Fruit fly (Drosophila melanogaster) whole organism, wandering third instar larva: Measurements from ENCODE around the gene CG6497.

ENCODE experiments used
- CG32264 ChIP-seq: fragments of 200-800 bp; sonication (Bioruptor generic); optimal IDR thresholded peaks from 2 replicates; lab custom pipeline; 2016; ENCODE audit warnings: missing biosample characterization, missing genetic modification characterization
- CG9705 ChIP-seq: fragments of 200-800 bp; sonication (Bioruptor generic); optimal IDR thresholded peaks from 2 replicates; lab custom pipeline; 2018; ENCODE audit warnings: missing biosample characterization, mild to moderate bottlenecking, missing genetic modification characterization
- CrebA ChIP-seq: fragments of 200-800 bp; sonication (Bioruptor generic); optimal IDR thresholded peaks from 2 replicates; lab custom pipeline; 2016; ENCODE audit warnings: missing biosample characterization, mild to moderate bottlenecking, missing genetic modification characterization, borderline replicate concordance
- Hr83 ChIP-seq: fragments of 200-300 bp; sonication (Bioruptor generic); optimal IDR thresholded peaks from 2 replicates; lab custom pipeline; 2016; ENCODE audit warnings: missing biosample characterization, mild to moderate bottlenecking, missing genetic modification characterization, moderate library complexity; ENCODE audit not compliant: poor library complexity, severe bottlenecking
- foxo ChIP-seq, 2 experiments: fragments of 200-800 bp; sonication (Bioruptor generic); optimal IDR thresholded peaks; 2 replicates in 1 of 2; 3 replicates in 1 of 2; lab custom pipeline; 2016 to 2017; ENCODE audit warnings: missing biosample characterization in 2 of 2, missing genetic modification characterization in 2 of 2
- fru ChIP-seq: fragments of 200-800 bp; sonication (Bioruptor generic); optimal IDR thresholded peaks from 3 replicates; lab custom pipeline; 2016; ENCODE audit warnings: missing biosample characterization, mild to moderate bottlenecking, missing genetic modification characterization
- h ChIP-seq: fragments of 200-800 bp; sonication (Bioruptor generic); optimal IDR thresholded peaks from 3 replicates; lab custom pipeline; 2016; ENCODE audit warnings: missing biosample characterization, mild to moderate bottlenecking, missing genetic modification characterization
- lola ChIP-seq: fragments of >200 bp; optimal IDR thresholded peaks from 2 replicates; lab custom pipeline; 2017; ENCODE audit warnings: missing biosample characterization, missing genetic modification characterization
- rgr ChIP-seq: fragments of 200-800 bp; sonication (Bioruptor generic); optimal IDR thresholded peaks from 3 replicates; lab custom pipeline; 2016; ENCODE audit warnings: missing biosample characterization, mild to moderate bottlenecking, missing genetic modification characterization

DNA sequence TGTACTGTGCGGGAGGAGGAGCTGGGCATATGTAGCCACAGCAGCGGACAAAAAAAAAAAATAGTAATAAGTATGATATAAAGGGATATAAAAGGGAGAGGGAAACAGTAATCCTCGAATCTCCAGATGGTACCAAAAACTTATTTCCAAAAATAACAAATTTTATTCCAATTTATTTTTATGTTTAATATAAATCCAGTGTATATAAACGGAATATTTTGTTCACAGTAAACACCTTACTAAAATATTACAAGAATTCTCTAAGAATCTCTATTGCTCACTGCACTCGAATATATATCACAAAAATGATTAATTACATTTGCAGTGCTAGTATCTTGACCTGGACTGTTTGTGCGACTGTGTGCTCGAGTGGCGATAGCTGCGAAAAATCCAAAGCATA, 34.4 kb downstream of the CG6497 start:
- TF ChIP-seq CrebA (no peak), CG32264 (GFP tag; lab: Kevin White, UChicago) (no peak), fru (GFP tag; lab: Kevin White, UChicago) (no peak), Hr83 (GFP tag; lab: Kevin White, UChicago) (no peak), CG9705 (GFP tag; lab: Kevin White, UChicago) (no peak), foxo (GFP tag; optimal IDR thresholded peaks at IDR 0.05; lab: Kevin White, UChicago) (no peak), lola (GFP tag; lab: Kevin White, UChicago) (no peak), h (no peak), rgr (GFP tag; lab: Kevin White, UChicago) (no peak)
